Worm (Caenorhabditis elegans): ENCODE results near the gene hmg-12.
A peak's percentile ranks its signal among the peaks of the same experiment; 100 is the strongest.

The hmg-12 gene

DNA sequence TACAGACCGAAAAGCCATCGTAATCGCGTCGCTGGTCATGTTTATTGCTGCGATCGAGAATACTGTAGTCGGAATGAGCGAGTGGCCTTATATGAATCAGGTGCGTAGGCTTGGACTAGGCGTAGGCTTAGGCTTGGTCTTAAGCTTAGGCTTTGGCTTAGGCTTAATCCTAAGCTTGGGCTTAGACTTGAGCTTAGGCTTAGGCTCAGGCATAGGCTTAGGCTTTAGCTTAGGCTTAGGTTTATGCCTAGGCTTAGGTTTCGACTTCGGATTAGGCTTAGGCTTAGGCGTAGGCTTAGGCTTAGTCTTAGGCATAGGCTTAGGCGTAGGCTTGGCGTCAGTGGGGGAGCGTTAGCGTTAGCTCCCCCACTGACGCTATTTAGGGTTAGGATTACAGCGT lies 38.5 kb downstream of the hmg-12 start:
- TF ChIP-seq npax-4 (tag; optimal IDR thresholded peaks at IDR 0.05) (no peak), dve-1 (tag; optimal IDR thresholded peaks at IDR 0.05) (peak; percentile 82)

DNA sequence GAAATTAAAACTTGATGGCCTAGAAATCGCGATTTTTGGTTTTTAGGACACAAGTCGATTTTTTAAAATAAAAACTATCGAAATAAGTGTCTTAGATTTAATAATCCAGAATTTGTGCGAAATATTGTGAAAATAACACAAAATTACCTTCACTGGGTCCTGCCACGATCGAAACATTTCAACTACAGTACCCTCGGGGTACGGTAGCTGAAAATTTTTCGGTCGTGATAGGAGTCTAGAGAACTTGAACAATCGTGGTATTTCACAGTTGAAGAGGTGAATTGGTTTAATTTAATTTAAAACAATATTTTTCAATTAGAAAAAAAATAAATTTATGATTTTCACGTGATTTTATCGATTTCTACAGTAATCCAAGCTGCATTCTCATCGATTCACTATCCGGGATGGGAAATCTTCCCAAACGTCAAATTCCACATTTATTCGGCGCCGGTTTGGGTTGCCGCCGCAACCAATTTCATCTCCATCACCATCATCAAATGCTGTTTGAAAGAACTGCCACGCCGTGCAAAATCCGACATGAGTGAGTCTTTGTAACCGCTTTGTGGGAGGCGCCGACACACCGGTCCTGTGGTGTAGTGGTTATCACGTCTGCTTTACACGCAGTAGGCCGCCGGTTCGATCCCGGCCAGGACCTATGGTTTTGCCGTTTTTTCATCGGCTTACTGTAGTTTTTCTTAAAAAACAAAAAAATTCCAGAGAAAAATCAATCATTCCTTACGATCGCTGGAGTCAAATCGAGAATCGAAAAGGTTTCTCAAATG lies 42.7 kb downstream of the hmg-12 start:
- TF ChIP-seq hlh-15 (tag; optimal IDR thresholded peaks at IDR 0.05) (peak; percentile 8), ref-2 (tag; optimal IDR thresholded peaks at IDR 0.05) (peak; percentile 63), unc-55 (GFP tag; optimal IDR thresholded peaks at IDR 0.05) (no peak), ahr-1 (tag; optimal IDR thresholded peaks at IDR 0.05) (no peak), dmd-4 (tag; optimal IDR thresholded peaks at IDR 0.05; ENCODE audit: borderline replicate concordance) (peak; percentile 44), lin-11 (tag; optimal IDR thresholded peaks at IDR 0.05) (peak; percentile 22), ceh-14 (tag; optimal IDR thresholded peaks at IDR 0.05) (peak; percentile 61), ceh-9 (tag; optimal IDR thresholded peaks at IDR 0.05) (no peak), hlh-30 (tag; optimal IDR thresholded peaks at IDR 0.05; ENCODE audit: insufficient read depth) (no peak), sox-2 (GFP tag; IDR thresholded peaks at IDR 0.05) (peak; percentile 5; the same call in 1 of the 2 replicates), T23F11.4 (GFP tag; optimal IDR thresholded peaks at IDR 0.05) (peak; percentile 34), ceh-34 (tag; optimal IDR thresholded peaks at IDR 0.05) (peak; percentile 11), lim-6 (tag; optimal IDR thresholded peaks at IDR 0.05) (no peak), pat-9 (tag; optimal IDR thresholded peaks at IDR 0.05) (peak; percentile 60), madf-2 (tag; optimal IDR thresholded peaks at IDR 0.05) (peak; percentile 11), hlh-13 (GFP tag; optimal IDR thresholded peaks at IDR 0.05) (peak; percentile 48), sox-4 (tag; optimal IDR thresholded peaks at IDR 0.05) (peak; percentile 66), nfya-1 (tag; optimal IDR thresholded peaks at IDR 0.05) (peak; percentile 40), elt-4 (tag; optimal IDR thresholded peaks at IDR 0.05) (no peak), ceh-48 (tag; optimal IDR thresholded peaks at IDR 0.05) (peak; percentile 40), ceh-31 (tag; optimal IDR thresholded peaks at IDR 0.05) (peak; percentile 23), ztf-16 (tag; optimal IDR thresholded peaks at IDR 0.05) (peak; percentile 22), ceh-6 (GFP tag; optimal IDR thresholded peaks at IDR 0.05) (peak; percentile 60), elt-2 (tag; optimal IDR thresholded peaks at IDR 0.05) (peak; percentile 65), tbx-2 (tag; optimal IDR thresholded peaks at IDR 0.05) (peak; percentile 38), pag-3 (tag; optimal IDR thresholded peaks at IDR 0.05; ENCODE audit: borderline replicate concordance) (no peak), C08G9.2 (tag; optimal IDR thresholded peaks at IDR 0.05) (peak; percentile 3), syd-9 (tag; optimal IDR thresholded peaks at IDR 0.05) (no peak), ceh-19 (GFP tag; optimal IDR thresholded peaks at IDR 0.05) (peak; percentile 49), F13H6.1 (tag; optimal IDR thresholded peaks at IDR 0.05) (no peak), pqm-1 (tag; optimal IDR thresholded peaks at IDR 0.05) (no peak), ceh-30 (tag; optimal IDR thresholded peaks at IDR 0.05) (no peak), Y22D7AL.16 (tag; optimal IDR thresholded peaks at IDR 0.05) (peak; percentile 3), C38D4.7 (GFP tag; optimal IDR thresholded peaks at IDR 0.05) (peak; percentile 42), K09A11.1 (tag; optimal IDR thresholded peaks at IDR 0.05; ENCODE audit: insufficient read depth) (peak; percentile 36), che-1 (tag; optimal IDR thresholded peaks at IDR 0.05) (peak; percentile 54), gmeb-2 (tag; optimal IDR thresholded peaks at IDR 0.05) (peak; percentile 53), sdc-2 (tag; optimal IDR thresholded peaks at IDR 0.05) (peak; percentile 45), rnt-1 (tag; optimal IDR thresholded peaks at IDR 0.05) (peak; percentile 58), dve-1 (tag; optimal IDR thresholded peaks at IDR 0.05) (no peak), zip-5 (tag; optimal IDR thresholded peaks at IDR 0.05) (peak; percentile 2), pha-2 (tag; optimal IDR thresholded peaks at IDR 0.05) (peak; percentile 23), hlh-8 (tag; optimal IDR thresholded peaks at IDR 0.05) (no peak), odd-2 (tag; optimal IDR thresholded peaks at IDR 0.05) (no peak), nhr-11 (tag; optimal IDR thresholded peaks at IDR 0.05) (no peak), ttx-3 (tag; optimal IDR thresholded peaks at IDR 0.05) (peak; percentile 42), hlh-6 (tag; optimal IDR thresholded peaks at IDR 0.05) (peak; percentile 53)
